Worm (Caenorhabditis elegans): ENCODE results near the gene msd-4.

msd-4 gene

ce11 chrIII:4870478-4870877 is 1.9 kb upstream of the msd-4 start, which contains the start of gene gipc-1:
gipc-1 (plus strand) TSS chrIII:4870778.
- no peak for TF ChIP-seq odd-2 (tag; optimal IDR thresholded peaks at IDR 0.05)
- no peak for TF ChIP-seq ceh-2 (tag; optimal IDR thresholded peaks at IDR 0.05)
- TF ChIP-seq ets-4 (tag; optimal IDR thresholded peaks at IDR 0.05), result no peak
- TF ChIP-seq unc-55 (GFP tag; optimal IDR thresholded peaks at IDR 0.05), result no peak
- no peak for TF ChIP-seq hlh-13 (GFP tag; optimal IDR thresholded peaks at IDR 0.05)
- no peak for TF ChIP-seq eyg-1 (tag; optimal IDR thresholded peaks at IDR 0.05)
- TF ChIP-seq nfya-1 (tag; optimal IDR thresholded peaks at IDR 0.05), result no peak
- TF ChIP-seq npax-4 (tag; optimal IDR thresholded peaks at IDR 0.05), result no peak
- TF ChIP-seq lin-11 (tag; optimal IDR thresholded peaks at IDR 0.05), result no peak
- TF ChIP-seq unc-86 (tag; optimal IDR thresholded peaks at IDR 0.05), result no peak
- no peak for TF ChIP-seq sox-2 (GFP tag; IDR thresholded peaks at IDR 0.05)
- no peak for TF ChIP-seq pax-1 (tag; optimal IDR thresholded peaks at IDR 0.05)
- TF ChIP-seq dve-1 (tag; optimal IDR thresholded peaks at IDR 0.05), result no peak
- no peak for TF ChIP-seq elt-4 (tag; optimal IDR thresholded peaks at IDR 0.05)
- TF ChIP-seq hlh-6 (tag; optimal IDR thresholded peaks at IDR 0.05), result no peak
- TF ChIP-seq sdc-2 (tag; optimal IDR thresholded peaks at IDR 0.05), result no peak
- no peak for TF ChIP-seq ceh-22 (tag; optimal IDR thresholded peaks at IDR 0.05)
- TF ChIP-seq syd-9 (tag; optimal IDR thresholded peaks at IDR 0.05), result no peak
- TF ChIP-seq nhr-232 (tag; optimal IDR thresholded peaks at IDR 0.05), result no peak
- no peak for TF ChIP-seq C38D4.7 (GFP tag; optimal IDR thresholded peaks at IDR 0.05)

- TF ChIP-seq unc-55 (GFP tag; optimal IDR thresholded peaks at IDR 0.05) (no peak), C08G9.2 (tag; optimal IDR thresholded peaks at IDR 0.05) (no peak), ceh-9 (tag; optimal IDR thresholded peaks at IDR 0.05) (no peak), sox-4 (tag; optimal IDR thresholded peaks at IDR 0.05) (no peak), sdc-2 (tag; optimal IDR thresholded peaks at IDR 0.05) (no peak)
Observed at ce11 chrIII:4866762-4867161, 1.8 kb downstream of the msd-4 start, which contains the start of gene C35D10.17. C35D10.17 (plus strand) TSS chrIII:4867062.

ce11 chrIII:4863127-4863526 is 5.4 kb downstream of the msd-4 start, which contains the start of gene coq-8:
coq-8 (plus strand) TSS chrIII:4863427.
- TF ChIP-seq ceh-9 (tag; optimal IDR thresholded peaks at IDR 0.05), result no peak
- no peak for TF ChIP-seq pha-2 (tag; optimal IDR thresholded peaks at IDR 0.05)
- TF ChIP-seq hlh-15 (tag; optimal IDR thresholded peaks at IDR 0.05), result no peak
- no peak for TF ChIP-seq pha-4 (tag; optimal IDR thresholded peaks at IDR 0.05)
- no peak for TF ChIP-seq zip-5 (tag; optimal IDR thresholded peaks at IDR 0.05)
- TF ChIP-seq ref-2 (tag; optimal IDR thresholded peaks at IDR 0.05), result no peak
- no peak for TF ChIP-seq fkh-10 (GFP tag; optimal IDR thresholded peaks at IDR 0.05)
- no peak for TF ChIP-seq pag-3 (tag; optimal IDR thresholded peaks at IDR 0.05; ENCODE audit: borderline replicate concordance)
- no peak for TF ChIP-seq ceh-18 (tag; optimal IDR thresholded peaks at IDR 0.05)
- TF ChIP-seq K09A11.1 (tag; optimal IDR thresholded peaks at IDR 0.05; ENCODE audit: insufficient read depth), result no peak
- no peak for TF ChIP-seq pat-9 (tag; optimal IDR thresholded peaks at IDR 0.05)
- TF ChIP-seq pax-1 (tag; optimal IDR thresholded peaks at IDR 0.05), result no peak

- TF ChIP-seq npax-4 (tag; optimal IDR thresholded peaks at IDR 0.05) (no peak), C38D4.7 (GFP tag; optimal IDR thresholded peaks at IDR 0.05) (no peak), unc-55 (GFP tag; optimal IDR thresholded peaks at IDR 0.05) (no peak), ceh-6 (GFP tag; optimal IDR thresholded peaks at IDR 0.05) (no peak), hlh-8 (tag; optimal IDR thresholded peaks at IDR 0.05) (no peak), ceh-31 (tag; optimal IDR thresholded peaks at IDR 0.05) (peak; percentile 37), ceh-18 (tag; optimal IDR thresholded peaks at IDR 0.05) (no peak), gmeb-2 (tag; optimal IDR thresholded peaks at IDR 0.05) (no peak), che-1 (tag; optimal IDR thresholded peaks at IDR 0.05) (no peak), eyg-1 (tag; optimal IDR thresholded peaks at IDR 0.05) (no peak), lin-11 (tag; optimal IDR thresholded peaks at IDR 0.05) (no peak), unc-42 (tag; optimal IDR thresholded peaks at IDR 0.05) (no peak), ceh-19 (GFP tag; optimal IDR thresholded peaks at IDR 0.05) (no peak), fax-1 (tag; optimal IDR thresholded peaks at IDR 0.05) (no peak), dmd-4 (tag; optimal IDR thresholded peaks at IDR 0.05; ENCODE audit: borderline replicate concordance) (no peak), unc-86 (tag; optimal IDR thresholded peaks at IDR 0.05) (no peak), sox-2 (GFP tag; IDR thresholded peaks at IDR 0.05) (no peak), tbx-7 (tag; optimal IDR thresholded peaks at IDR 0.05) (peak; percentile 28), pax-1 (tag; optimal IDR thresholded peaks at IDR 0.05) (no peak), hlh-13 (GFP tag; optimal IDR thresholded peaks at IDR 0.05) (no peak), nhr-11 (tag; optimal IDR thresholded peaks at IDR 0.05) (no peak), ztf-16 (tag; optimal IDR thresholded peaks at IDR 0.05) (no peak), K02D7.2 (tag; optimal IDR thresholded peaks at IDR 0.05) (no peak), dve-1 (tag; optimal IDR thresholded peaks at IDR 0.05) (no peak)
Observed at ce11 chrIII:4861744-4862401, 6.7 kb downstream of the msd-4 start, which contains the start of the genes C35D10.10 and C35D10.5. C35D10.10 (minus strand) TSS chrIII:4861794. C35D10.5 (plus strand) TSS chrIII:4862351.
